ENCODE assay signal across 1 fruit fly cellular context in the genomic region with DNA sequence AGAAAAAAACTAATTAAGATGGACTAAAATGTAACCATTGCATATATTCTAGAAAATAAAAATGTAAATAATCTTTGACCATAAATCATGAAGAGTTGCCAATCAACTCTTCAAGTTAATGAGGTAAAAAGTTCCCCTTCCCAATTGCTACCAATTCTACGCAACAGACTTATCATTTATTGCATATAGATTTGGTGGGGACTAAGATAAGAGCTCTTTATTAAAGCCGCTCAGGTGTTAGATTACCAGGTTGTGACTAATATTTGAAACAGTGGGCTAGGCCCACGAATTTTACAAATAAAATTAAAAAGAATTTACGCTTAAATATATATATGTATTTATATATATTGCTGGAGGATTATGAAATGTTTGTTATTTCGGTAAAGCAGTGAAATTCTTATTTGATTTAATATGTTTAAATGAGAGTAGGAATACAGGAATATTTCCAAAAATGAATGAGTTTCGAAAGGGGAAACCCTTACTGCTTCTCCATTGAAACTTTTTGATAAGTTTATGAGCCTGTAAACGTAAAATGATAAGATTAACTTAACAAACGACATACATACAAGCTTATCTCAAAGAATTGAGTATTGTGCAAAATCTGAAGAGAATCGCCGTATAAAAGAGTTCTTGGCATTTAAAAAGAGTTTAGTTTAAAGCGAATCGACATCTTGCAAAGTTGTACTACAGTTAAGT.
A peak's percentile ranks its signal among the peaks of the same experiment; 100 is the strongest.
TF ChIP-seq lines count a peak whose summit lies in the region.

A gene (plus strand): TSS at position 646 of the 696 bp plus-strand sequence.

TF ChIP-seq in whole organism, embryonic, 481 proteins besides CTCF, POLR2A, EP300 and RAD21 (continued from another document):
- peak; percentile 5 for TF ChIP-seq lab (GFP tag; optimal IDR thresholded peaks at IDR 0.05; lab: Kevin White, UChicago)
- TF ChIP-seq CG18599 (GFP tag; optimal IDR thresholded peaks at IDR 0.05; lab: Kevin White, UChicago) = peak; percentile 42
- TF ChIP-seq gro (GFP tag; optimal IDR thresholded peaks at IDR 0.05; lab: Kevin White, UChicago) = no peak
- TF ChIP-seq HmgD (GFP tag; optimal IDR thresholded peaks at IDR 0.05; lab: Kevin White, UChicago) = no peak
- TF ChIP-seq aop (GFP tag; IDR thresholded peaks at IDR 0.05; lab: Robert Waterston, UW) = no peak
- TF ChIP-seq tup (GFP tag; optimal IDR thresholded peaks at IDR 0.05; lab: Kevin White, UChicago) = no peak
- no peak for TF ChIP-seq eyg (GFP tag; optimal IDR thresholded peaks at IDR 0.05; lab: Kevin White, UChicago)
- no peak for TF ChIP-seq ase (GFP tag; IDR thresholded peaks at IDR 0.05; lab: Robert Waterston, UW)
- peak; percentile 92 for TF ChIP-seq exex (tag; optimal IDR thresholded peaks at IDR 0.05; lab: Kevin White, UChicago)
- no peak for TF ChIP-seq CG9215 (GFP tag; IDR thresholded peaks at IDR 0.05; lab: Robert Waterston, UW)
- no peak for TF ChIP-seq gce (GFP tag; IDR thresholded peaks at IDR 0.05; lab: Robert Waterston, UW)
- TF ChIP-seq nom (GFP tag; optimal IDR thresholded peaks at IDR 0.05; lab: Kevin White, UChicago) = no peak
- TF ChIP-seq CG1647 (GFP tag; optimal IDR thresholded peaks at IDR 0.05; lab: Kevin White, UChicago) = no peak
- TF ChIP-seq sug (tag; optimal IDR thresholded peaks at IDR 0.05; lab: Kevin White, UChicago) = peak; percentile 56
- TF ChIP-seq HLH54F (GFP tag; optimal IDR thresholded peaks at IDR 0.05; lab: Kevin White, UChicago) = no peak
- TF ChIP-seq sisA (GFP tag; IDR thresholded peaks at IDR 0.05; lab: Robert Waterston, UW) = no peak
- TF ChIP-seq Awh (GFP tag; IDR thresholded peaks at IDR 0.05; lab: Robert Waterston, UW) = no peak
- TF ChIP-seq grau (tag; optimal IDR thresholded peaks at IDR 0.05; lab: Kevin White, UChicago) = peak; percentile 28
- TF ChIP-seq CG15269 (tag; optimal IDR thresholded peaks at IDR 0.05; lab: Kevin White, UChicago) = peak; percentile 13
- no peak for TF ChIP-seq br (optimal IDR thresholded peaks at IDR 0.05; lab: Kevin White, UChicago)
- no peak for TF ChIP-seq disco-r (GFP tag; optimal IDR thresholded peaks at IDR 0.05; lab: Kevin White, UChicago)
- no peak for TF ChIP-seq CG6791 (GFP tag; IDR thresholded peaks at IDR 0.05; lab: Robert Waterston, UW; ENCODE audit: partially characterized antibody)
- no peak for TF ChIP-seq bigmax (GFP tag; optimal IDR thresholded peaks at IDR 0.05; lab: Kevin White, UChicago)
- no peak for TF ChIP-seq crc (GFP tag; optimal IDR thresholded peaks at IDR 0.05; lab: Kevin White, UChicago)
- no peak for TF ChIP-seq Xrp1 (GFP tag; IDR thresholded peaks at IDR 0.05; lab: Robert Waterston, UW)
- no peak for TF ChIP-seq Dp (GFP tag; optimal IDR thresholded peaks at IDR 0.05; lab: Kevin White, UChicago)
- no peak for TF ChIP-seq ci (GFP tag; IDR thresholded peaks at IDR 0.05; lab: Robert Waterston, UW)
- no peak for TF ChIP-seq CG12236 (GFP tag; optimal IDR thresholded peaks at IDR 0.05; lab: Kevin White, UChicago)
- TF ChIP-seq row (GFP tag; IDR thresholded peaks at IDR 0.05; lab: Robert Waterston, UW) = peak; percentile 63; the same call in 2 of the 3 replicates
- no peak for TF ChIP-seq cg (GFP tag; optimal IDR thresholded peaks at IDR 0.05; lab: Kevin White, UChicago)
- TF ChIP-seq Blimp-1 (GFP tag; optimal IDR thresholded peaks at IDR 0.05; lab: Kevin White, UChicago) = no peak
- no peak for TF ChIP-seq CG8478 (optimal IDR thresholded peaks at IDR 0.05; lab: Kevin White, UChicago)
- peak; percentile 29 for TF ChIP-seq mirr (GFP tag; optimal IDR thresholded peaks at IDR 0.05; lab: Kevin White, UChicago)
- no peak for TF ChIP-seq C15 (GFP tag; IDR thresholded peaks at IDR 0.05; lab: Robert Waterston, UW)
- peak in 1 of 2 experiments; percentile 45 for TF ChIP-seq Hr51 (GFP tag; optimal IDR thresholded peaks at IDR 0.05; lab: Kevin White, UChicago)
- no peak for TF ChIP-seq CG17829 (tag; optimal IDR thresholded peaks at IDR 0.05; lab: Kevin White, UChicago)
- TF ChIP-seq pan (optimal IDR thresholded peaks at IDR 0.05; lab: Kevin White, UChicago) = no peak
- no peak for TF ChIP-seq pan (GFP tag; optimal IDR thresholded peaks at IDR 0.05 in 1 of 2, IDR thresholded peaks at IDR 0.05 in 1 of 2)
- peak; percentile 61 for TF ChIP-seq grn (GFP tag; optimal IDR thresholded peaks at IDR 0.05; lab: Kevin White, UChicago)
- no peak for TF ChIP-seq CG1603 (tag; optimal IDR thresholded peaks at IDR 0.05; lab: Kevin White, UChicago)
- TF ChIP-seq chm (GFP tag; IDR thresholded peaks at IDR 0.05; lab: Robert Waterston, UW) = no peak
